Worm (Caenorhabditis elegans) whole organism, L4 larva: ENCODE measurements around the gene M01F1.8.

Experiments
- D1046.2 ChIP-seq: fragments of 200-800 bp; sonication (Bioruptor generic); IDR thresholded peaks from 2 replicates; pipeline ENCODE4 v1.3.6; 2022; ENCODE audit warnings: missing genetic modification characterization, missing compliant biosample characterization
- F44E2.7 ChIP-seq: fragments of 200-800 bp; sonication (Bioruptor generic); IDR thresholded peaks from 2 replicates; pipeline ENCODE4 v2.1.2; 2022; ENCODE audit warnings: missing genetic modification characterization, missing compliant biosample characterization
- R02D3.7 ChIP-seq: fragments of 150-350 bp; sonication (generic microtip); optimal IDR thresholded peaks from 3 replicates; lab custom pipeline; 2014; ENCODE audit warnings: missing biosample characterization, missing genetic modification characterization
- T26A8.4 ChIP-seq: fragments of 200-800 bp; sonication (Bioruptor generic); IDR thresholded peaks from 2 replicates; pipeline ENCODE4 v1.3.6; 2022; ENCODE audit warnings: missing genetic modification characterization, missing compliant biosample characterization
- Y105C5A.15 ChIP-seq: fragments of 200-800 bp; sonication (Bioruptor generic); IDR thresholded peaks from 2 replicates; pipeline ENCODE4 v1.3.6; 2022; ENCODE audit warnings: missing genetic modification characterization, missing compliant biosample characterization
- Y75B8A.6 ChIP-seq: fragments of 200-800 bp; sonication (Bioruptor generic); IDR thresholded peaks from 2 replicates; pipeline ENCODE4 v1.3.6; 2022; ENCODE audit warnings: missing genetic modification reagents, missing genetic modification characterization, missing compliant biosample characterization
- ZK546.5 ChIP-seq, 2 experiments: sonication (generic microtip); optimal IDR thresholded peaks; 2 replicates each; lab custom pipeline; 2017; ENCODE audit warnings: missing biosample characterization in 2 of 2, missing genetic modification characterization in 2 of 2
- ama-1 ChIP-seq: fragments of 150-350 bp; optimal IDR thresholded peaks from 2 replicates; lab custom pipeline; 2014; ENCODE audit warnings: inconsistent platforms, mixed read lengths
- arid-1 ChIP-seq: fragments of 200-800 bp; sonication (Bioruptor generic); conservative IDR thresholded peaks from 2 replicates; pipeline ENCODE4 v1.3.6; 2022; ENCODE audit warnings: missing genetic modification reagents, missing genetic modification characterization, missing compliant biosample characterization
- ceh-28 ChIP-seq: fragments of 150-350 bp; optimal IDR thresholded peaks from 2 replicates; lab custom pipeline; 2014; ENCODE audit warnings: missing biosample characterization, missing genetic modification reagents, missing genetic modification characterization
- ceh-44 ChIP-seq: fragments of 200-800 bp; sonication (Bioruptor generic); IDR thresholded peaks from 2 replicates; pipeline ENCODE4 v1.3.6; 2022; ENCODE audit warnings: missing genetic modification reagents, missing genetic modification characterization, missing compliant biosample characterization
- daf-12 ChIP-seq: fragments of 150-350 bp; optimal IDR thresholded peaks from 2 replicates; lab custom pipeline; 2014; ENCODE audit warnings: missing biosample characterization, missing genetic modification reagents, missing genetic modification characterization
- daf-16 ChIP-seq, 3 experiments: sonication (generic microtip); optimal IDR thresholded peaks; 2 replicates each; lab custom pipeline; 2016 to 2017; ENCODE audit warnings: missing genetic modification characterization in 3 of 3, missing genetic modification reagents in 3 of 3, mild to moderate bottlenecking in 2 of 3, missing compliant biosample characterization in 2 of 3, missing biosample characterization in 1 of 3, moderate library complexity in 1 of 3
- daf-19 ChIP-seq: fragments of 200-800 bp; sonication (Bioruptor generic); conservative IDR thresholded peaks from 2 replicates; pipeline ENCODE4 v1.3.6; 2022; ENCODE audit warnings: missing genetic modification characterization, missing compliant biosample characterization
- daf-8 ChIP-seq: fragments of 200-800 bp; sonication (Bioruptor generic); IDR thresholded peaks from 2 replicates; pipeline ENCODE4 v1.3.6; 2022; ENCODE audit warnings: missing genetic modification characterization, missing compliant biosample characterization
- dmd-9 ChIP-seq: fragments of 200-800 bp; sonication (Bioruptor generic); IDR thresholded peaks from 2 replicates; pipeline ENCODE4 v1.3.6; 2022; ENCODE audit warnings: missing genetic modification reagents, missing genetic modification characterization, missing compliant biosample characterization
- dpl-1 ChIP-seq: fragments of 150-350 bp; optimal IDR thresholded peaks from 2 replicates; lab custom pipeline; 2014; ENCODE audit warnings: missing biosample characterization, missing genetic modification reagents, missing genetic modification characterization
- duxl-1 ChIP-seq: sonication (generic microtip); optimal IDR thresholded peaks from 2 replicates; lab custom pipeline; 2016; ENCODE audit warnings: mild to moderate bottlenecking, missing genetic modification characterization, moderate library complexity, missing compliant biosample characterization; ENCODE audit not compliant: poor library complexity
- gei-8 ChIP-seq: fragments of 200-800 bp; sonication (Bioruptor generic); optimal IDR thresholded peaks from 2 replicates; lab custom pipeline; 2018; ENCODE audit warnings: mild to moderate bottlenecking, missing genetic modification characterization, missing compliant biosample characterization
- hif-1 ChIP-seq, 2 experiments: sonication (generic microtip); optimal IDR thresholded peaks; 2 replicates each; lab custom pipeline; 2016 to 2017; ENCODE audit warnings: missing compliant biosample characterization in 2 of 2, missing genetic modification characterization in 2 of 2, missing genetic modification reagents in 2 of 2, missing genotype in 2 of 2, mild to moderate bottlenecking in 1 of 2
- hlh-11 ChIP-seq: fragments of 200-800 bp; sonication (Bioruptor generic); optimal IDR thresholded peaks from 2 replicates; lab custom pipeline; 2018; ENCODE audit warnings: mild to moderate bottlenecking, missing genetic modification characterization, missing compliant biosample characterization
- hlh-30 ChIP-seq: sonication (generic microtip); optimal IDR thresholded peaks from 2 replicates; lab custom pipeline; 2017; ENCODE audit warnings: antibody characterized with exemption, mild to moderate bottlenecking, missing genetic modification characterization, missing compliant biosample characterization; ENCODE audit not compliant: insufficient read depth
- jun-1 ChIP-seq: fragments of 150-350 bp; optimal IDR thresholded peaks from 2 replicates; lab custom pipeline; 2014; ENCODE audit warnings: missing biosample characterization, missing genetic modification reagents, missing genetic modification characterization
- lim-7 ChIP-seq: fragments of 200-800 bp; sonication (Bioruptor generic); IDR thresholded peaks from 2 replicates; pipeline ENCODE4 v1.3.6; 2022; ENCODE audit warnings: missing genetic modification characterization, missing compliant biosample characterization
- lin-29 ChIP-seq: fragments of 200-800 bp; sonication (Bioruptor generic); IDR thresholded peaks from 2 replicates; pipeline ENCODE4 v1.3.6; 2022; ENCODE audit warnings: missing genetic modification reagents, missing genetic modification characterization, missing compliant biosample characterization
- lir-3 ChIP-seq: sonication (generic microtip); optimal IDR thresholded peaks from 2 replicates; lab custom pipeline; 2016; ENCODE audit warnings: mild to moderate bottlenecking, missing genetic modification characterization, missing compliant biosample characterization
- lsy-2 ChIP-seq, 2 experiments: fragments of 150-350 bp in 1 of 2; sonication (generic microtip) in 1 of 2; optimal IDR thresholded peaks; 2 replicates each; lab custom pipeline; 2014 to 2017; ENCODE audit warnings: missing biosample characterization in 2 of 2, missing genetic modification characterization in 2 of 2
- mdt-29 ChIP-seq: fragments of 200-800 bp; sonication (Bioruptor generic); IDR thresholded peaks from 2 replicates; pipeline ENCODE4 v1.3.6; 2022; ENCODE audit warnings: missing genetic modification reagents, missing genetic modification characterization, missing compliant biosample characterization
- mep-1 ChIP-seq: fragments of 150-350 bp; sonication (generic microtip); optimal IDR thresholded peaks from 3 replicates; lab custom pipeline; 2014; ENCODE audit warnings: missing biosample characterization, missing genetic modification characterization
- mes-2 ChIP-seq: sonication (generic microtip); optimal IDR thresholded peaks from 2 replicates; lab custom pipeline; 2016; ENCODE audit warnings: missing genotype, mild to moderate bottlenecking, missing genetic modification characterization, missing compliant biosample characterization; ENCODE audit not compliant: poor library complexity, severe bottlenecking
- nhr-10 ChIP-seq: fragments of 150-350 bp; optimal IDR thresholded peaks from 2 replicates; lab custom pipeline; 2014; ENCODE audit warnings: missing biosample characterization, missing genetic modification characterization
- nhr-102 ChIP-seq: sonication (generic microtip); optimal IDR thresholded peaks from 2 replicates; lab custom pipeline; 2016; ENCODE audit warnings: mild to moderate bottlenecking, missing genetic modification characterization, moderate library complexity, missing compliant biosample characterization
- nhr-11 ChIP-seq: fragments of 150-350 bp; optimal IDR thresholded peaks from 2 replicates; lab custom pipeline; 2014; ENCODE audit warnings: missing biosample characterization, missing genetic modification characterization
- nhr-48 ChIP-seq: sonication (generic microtip); optimal IDR thresholded peaks from 2 replicates; lab custom pipeline; 2016; ENCODE audit warnings: mild to moderate bottlenecking, missing genetic modification characterization, missing compliant biosample characterization
- nhr-6 ChIP-seq: fragments of 150-350 bp; optimal IDR thresholded peaks from 2 replicates; lab custom pipeline; 2014; ENCODE audit warnings: missing biosample characterization, missing genetic modification characterization
- nhr-76 ChIP-seq: fragments of 150-350 bp; optimal IDR thresholded peaks from 2 replicates; lab custom pipeline; 2014; ENCODE audit warnings: missing biosample characterization, missing genetic modification characterization
- nhr-77 ChIP-seq: fragments of 150-350 bp; optimal IDR thresholded peaks from 2 replicates; lab custom pipeline; 2014; ENCODE audit warnings: missing biosample characterization, missing genetic modification characterization
- pqm-1 ChIP-seq: sonication (generic microtip); optimal IDR thresholded peaks from 2 replicates; lab custom pipeline; 2017; ENCODE audit warnings: missing biosample characterization, missing genetic modification characterization
- rbr-2 ChIP-seq: sonication (generic microtip); optimal IDR thresholded peaks from 2 replicates; lab custom pipeline; 2016; ENCODE audit warnings: missing genotype, missing genetic modification characterization, missing compliant biosample characterization
- sdz-12 ChIP-seq: fragments of 200-800 bp; sonication (Bioruptor generic); optimal IDR thresholded peaks from 2 replicates; lab custom pipeline; 2018; ENCODE audit warnings: mild to moderate bottlenecking, missing genetic modification characterization, missing compliant biosample characterization
- set-16 ChIP-seq: fragments of 200-800 bp; sonication (Bioruptor generic); IDR thresholded peaks from 2 replicates; pipeline ENCODE4 v1.3.6; 2022; ENCODE audit warnings: missing genetic modification reagents, missing genetic modification characterization, missing compliant biosample characterization
- spr-1 ChIP-seq: sonication (generic microtip); optimal IDR thresholded peaks from 2 replicates; lab custom pipeline; 2016; ENCODE audit warnings: mild to moderate bottlenecking, missing genetic modification characterization, missing compliant biosample characterization
- spr-3 ChIP-seq: fragments of 200-800 bp; sonication (Bioruptor generic); optimal IDR thresholded peaks from 2 replicates; lab custom pipeline; 2018; ENCODE audit warnings: mild to moderate bottlenecking, missing genetic modification characterization, missing compliant biosample characterization
- tag-97 ChIP-seq: fragments of 200-800 bp; sonication (Bioruptor generic); IDR thresholded peaks from 2 replicates; pipeline ENCODE4 v1.3.6; 2022; ENCODE audit warnings: missing genetic modification characterization, missing compliant biosample characterization
- vab-7 ChIP-seq: fragments of 200-800 bp; sonication (Bioruptor generic); IDR thresholded peaks from 2 replicates; pipeline ENCODE4 v1.3.6; 2022; ENCODE audit warnings: missing genetic modification reagents, missing genetic modification characterization, missing compliant biosample characterization
- zag-1 ChIP-seq: fragments of 150-350 bp; optimal IDR thresholded peaks from 2 replicates; lab custom pipeline; 2014; ENCODE audit warnings: missing biosample characterization, missing genetic modification characterization
- zfp-3 ChIP-seq: fragments of 200-800 bp; sonication (Bioruptor generic); conservative IDR thresholded peaks from 2 replicates; pipeline ENCODE4 v1.3.6; 2022; ENCODE audit warnings: missing genetic modification reagents, missing genetic modification characterization, missing compliant biosample characterization
- zip-2 ChIP-seq: fragments of 150-350 bp; optimal IDR thresholded peaks from 2 replicates; lab custom pipeline; 2014; ENCODE audit warnings: missing biosample characterization, missing genetic modification characterization

M01F1.8 gene

DNA sequence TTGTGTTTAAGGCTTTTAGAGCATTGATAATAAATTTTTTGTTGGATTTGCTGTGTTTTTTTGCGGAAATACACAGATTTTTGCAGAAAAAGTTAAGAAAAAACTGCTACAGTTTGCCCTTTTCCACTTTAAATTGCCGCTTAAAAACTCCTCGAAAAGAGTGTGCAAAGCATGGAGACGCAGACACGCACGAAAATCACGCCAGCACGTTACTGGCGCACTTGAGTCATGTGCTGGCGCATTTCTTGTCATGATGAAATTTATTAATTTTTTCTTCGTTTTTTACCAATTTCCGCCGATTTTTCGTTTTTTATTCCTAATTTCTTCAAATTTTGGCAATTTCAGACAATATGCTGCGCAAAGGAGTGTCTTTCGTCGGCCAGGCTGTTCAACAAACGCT is 42.3 kb downstream of the M01F1.8 start, which contains the start of gene C34C12.8 (continued):
- TF ChIP-seq hif-1 (tag; optimal IDR thresholded peaks at IDR 0.05; lab: Kevin White, UChicago) (peak; percentile 28 to 67), gei-8 (GFP tag; lab: Kevin White, UChicago) (peak; percentile 55), daf-8 (GFP tag; lab: Robert Waterston, UW) (no peak), dmd-9 (GFP tag; lab: Robert Waterston, UW) (peak; percentile 95), mep-1 (peak; percentile 94), nhr-77 (peak; percentile 84), arid-1 (GFP tag; lab: Robert Waterston, UW) (peak; percentile 88), zip-2 (peak; percentile 74), hlh-30 (tag; lab: Kevin White, UChicago) (peak; percentile 85), R02D3.7 (tag; lab: Kevin White, UChicago) (no peak), vab-7 (GFP tag; lab: Robert Waterston, UW) (peak; percentile 45; the same call in 1 of the 2 replicates), spr-1 (peak; percentile 81)

DNA sequence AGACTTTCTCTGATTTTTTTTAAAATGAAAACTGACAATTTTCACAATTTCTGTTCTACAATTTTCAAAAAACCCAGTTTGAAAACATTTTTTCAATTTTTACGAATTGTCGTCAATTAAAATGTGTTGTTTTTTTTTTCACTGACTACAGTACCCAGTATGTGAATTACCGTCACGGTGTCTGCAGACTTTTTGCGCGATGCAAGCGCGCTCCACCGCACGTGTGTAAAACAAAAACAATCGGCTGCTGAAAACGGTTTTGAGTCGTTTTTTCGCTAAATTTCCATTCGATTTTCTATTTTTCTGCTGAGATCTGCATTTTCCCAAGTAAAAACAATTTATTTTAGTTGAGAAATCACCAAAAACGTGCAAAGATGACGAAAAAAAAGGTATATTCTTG is 46.1 kb downstream of the M01F1.8 start:
- TF ChIP-seq T26A8.4 (peak; percentile 98), ceh-28 (tag; lab: Kevin White, UChicago) (no peak), mes-2 (tag; lab: Kevin White, UChicago) (peak; percentile 98), lir-3 (tag; lab: Kevin White, UChicago) (peak; percentile 71), dpl-1 (GFP tag; lab: Kevin White, UChicago) (peak; percentile 97), nhr-76 (peak; percentile 68), F44E2.7 (GFP tag; lab: Robert Waterston, UW) (no peak), lin-29 (GFP tag; lab: Robert Waterston, UW) (peak; percentile 99), dmd-9 (GFP tag; lab: Robert Waterston, UW) (peak; percentile 97), Y105C5A.15 (GFP tag; lab: Robert Waterston, UW) (no peak), rbr-2 (tag; lab: Kevin White, UChicago) (peak; percentile 99), daf-8 (GFP tag; lab: Robert Waterston, UW) (no peak), hlh-30 (tag; lab: Kevin White, UChicago) (peak; percentile 95), pqm-1 (tag; lab: Kevin White, UChicago) (peak; percentile 45), nhr-11 (peak; percentile 97), daf-16 (GFP tag; optimal IDR thresholded peaks at IDR 0.05; lab: Kevin White, UChicago) (peak; percentile 52 to 90), daf-16 (tag; optimal IDR thresholded peaks at IDR 0.05; lab: Kevin White, UChicago) (peak; percentile 94), spr-3 (GFP tag; lab: Kevin White, UChicago) (peak; percentile 87), spr-1 (peak; percentile 94), daf-12 (tag; lab: Kevin White, UChicago) (no peak), jun-1 (tag; lab: Kevin White, UChicago) (peak; percentile 95), ZK546.5 (tag; optimal IDR thresholded peaks at IDR 0.05; lab: Kevin White, UChicago) (peak in 1 of 2 experiments; percentile 64), nhr-48 (tag; lab: Kevin White, UChicago) (peak; percentile 89), nhr-77 (peak; percentile 99), set-16 (GFP tag; lab: Robert Waterston, UW) (0 out of 2 replicates have a peak, but pooled peaks have one; percentile 7), nhr-102 (tag; lab: Kevin White, UChicago) (peak; percentile 97), zag-1 (tag; lab: Kevin White, UChicago) (peak; percentile 26), hif-1 (tag; optimal IDR thresholded peaks at IDR 0.05; lab: Kevin White, UChicago) (peak; percentile 78 to 87), lsy-2 (tag; optimal IDR thresholded peaks at IDR 0.05; lab: Kevin White, UChicago) (peak; percentile 98 to 100), hlh-11 (tag; lab: Kevin White, UChicago) (peak; percentile 97), lim-7 (no peak), sdz-12 (no peak), tag-97 (no peak), daf-19 (GFP tag; lab: Robert Waterston, UW) (no peak), D1046.2 (GFP tag; lab: Robert Waterston, UW) (peak; percentile 96), ama-1 (lab: Kevin White, UChicago) (peak; percentile 60), nhr-6 (tag; lab: Kevin White, UChicago) (peak; percentile 96), Y75B8A.6 (GFP tag; lab: Robert Waterston, UW) (peak; percentile 71; the same call in 1 of the 2 replicates), duxl-1 (peak; percentile 93), mdt-29 (GFP tag; lab: Robert Waterston, UW) (peak; percentile 95), nhr-10 (tag; lab: Kevin White, UChicago) (peak; percentile 63), ceh-44 (GFP tag; lab: Robert Waterston, UW) (peak; percentile 53; the same call in 1 of the 2 replicates), zfp-3 (peak; percentile 97)
